Fruit fly (Drosophila melanogaster) whole organism, adult: Measurements from ENCODE around the gene CG4053.

Experiments used
- CG11617 ChIP-seq: fragments of 200-800 bp; sonication (Bioruptor generic); optimal IDR thresholded peaks from 2 replicates; lab custom pipeline; 2017; ENCODE audit warnings: mild to moderate bottlenecking, missing biosample characterization, missing genetic modification reagents, missing genetic modification characterization
- CG12768 ChIP-seq: fragments of 200-800 bp; sonication (Bioruptor generic); optimal IDR thresholded peaks from 2 replicates; lab custom pipeline; 2017; ENCODE audit warnings: missing biosample characterization, missing genetic modification characterization, mild to moderate bottlenecking, moderate library complexity, missing genetic modification reagents
- CG14711 ChIP-seq: fragments of 200-800 bp; sonication (Bioruptor generic); optimal IDR thresholded peaks from 2 replicates; lab custom pipeline; 2018; ENCODE audit warnings: missing biosample characterization, mild to moderate bottlenecking, missing genetic modification characterization, moderate library complexity
- CG1620 ChIP-seq: fragments of 200-800 bp; sonication (Bioruptor generic); optimal IDR thresholded peaks from 2 replicates; lab custom pipeline; 2016; ENCODE audit warnings: missing biosample characterization, missing genetic modification characterization
- CG33017 ChIP-seq: fragments of 200-800 bp; sonication (Bioruptor generic); optimal IDR thresholded peaks from 2 replicates; lab custom pipeline; 2018; ENCODE audit warnings: missing biosample characterization, mild to moderate bottlenecking, missing genetic modification characterization, moderate library complexity
- CG5204 ChIP-seq: fragments of 200-800 bp; sonication (Bioruptor generic); optimal IDR thresholded peaks from 2 replicates; lab custom pipeline; 2016; ENCODE audit warnings: missing biosample characterization, missing genetic modification characterization
- CG7045 ChIP-seq: fragments of 200-800 bp; sonication (Bioruptor generic); optimal IDR thresholded peaks from 2 replicates; lab custom pipeline; 2017; ENCODE audit warnings: missing biosample characterization, mild to moderate bottlenecking, missing genetic modification characterization
- CG7101 ChIP-seq: fragments of 200-800 bp; sonication (Bioruptor generic); optimal IDR thresholded peaks from 2 replicates; lab custom pipeline; 2018; ENCODE audit warnings: missing biosample characterization, mild to moderate bottlenecking, missing genetic modification characterization, moderate library complexity
- Clk ChIP-seq: fragments of 200-800 bp; sonication (Bioruptor generic); optimal IDR thresholded peaks from 2 replicates; lab custom pipeline; 2017; ENCODE audit warnings: missing biosample characterization, missing genetic modification characterization
- Crg-1 ChIP-seq: fragments of 200-800 bp; sonication (Bioruptor generic); optimal IDR thresholded peaks from 2 replicates; lab custom pipeline; 2016; ENCODE audit warnings: missing biosample characterization, missing genetic modification characterization
- Hr96 ChIP-seq: fragments of 200-800 bp; sonication (Bioruptor generic); optimal IDR thresholded peaks from 2 replicates; lab custom pipeline; 2016; ENCODE audit warnings: missing biosample characterization, missing genetic modification characterization
- Mnt ChIP-seq: fragments of 200-800 bp; sonication (Bioruptor generic); optimal IDR thresholded peaks from 2 replicates; lab custom pipeline; 2016; ENCODE audit warnings: missing biosample characterization, mild to moderate bottlenecking, missing genetic modification characterization
- bab1 ChIP-seq: fragments of 200-800 bp; sonication (Bioruptor generic); optimal IDR thresholded peaks from 3 replicates; lab custom pipeline; 2019; ENCODE audit warnings: missing biosample characterization, mild to moderate bottlenecking, missing genetic modification characterization, moderate library complexity
- cic ChIP-seq: fragments of 200-800 bp; sonication (Bioruptor generic); optimal IDR thresholded peaks from 2 replicates; lab custom pipeline; 2017; ENCODE audit warnings: missing biosample characterization, mild to moderate bottlenecking, missing genetic modification characterization, moderate library complexity
- cnc ChIP-seq, 2 experiments: fragments of >200 bp; optimal IDR thresholded peaks; 2 replicates each; lab custom pipeline; 2017
- kay ChIP-seq: fragments of 200-800 bp; sonication (Bioruptor generic); peaks from one replicate; lab custom pipeline; 2016; ENCODE audit warnings: missing biosample characterization, missing genetic modification characterization, borderline replicate concordance
- ovo ChIP-seq: fragments of 200-800 bp; sonication (Bioruptor generic); optimal IDR thresholded peaks from 2 replicates; lab custom pipeline; 2016; ENCODE audit warnings: missing biosample characterization, missing genetic modification characterization
- pad ChIP-seq: fragments of 200-800 bp; sonication (Bioruptor generic); optimal IDR thresholded peaks from 3 replicates; lab custom pipeline; 2017; ENCODE audit warnings: missing biosample characterization, missing genetic modification characterization, mild to moderate bottlenecking, moderate library complexity, missing genetic modification reagents
- tj ChIP-seq: fragments of 200-800 bp; sonication (Bioruptor generic); optimal IDR thresholded peaks from 3 replicates; lab custom pipeline; 2017; ENCODE audit warnings: missing biosample characterization, mild to moderate bottlenecking, missing genetic modification characterization, moderate library complexity
- toe ChIP-seq: fragments of 200-800 bp; sonication (Bioruptor generic); optimal IDR thresholded peaks from 2 replicates; lab custom pipeline; 2016; ENCODE audit warnings: missing biosample characterization, missing genetic modification characterization

Gene CG4053

dm6 chr3R:17147647-17148244, 15.7 kb upstream of the CG4053 start:
- TF ChIP-seq Mnt (GFP tag; lab: Kevin White, UChicago), result peak; percentile 43
- TF ChIP-seq CG7101 (tag; lab: Kevin White, UChicago), result peak; percentile 7
- no peak for TF ChIP-seq toe

- no peak for TF ChIP-seq ovo
- no peak for TF ChIP-seq Hr96 (GFP tag; lab: Kevin White, UChicago)
- no peak for TF ChIP-seq CG5204 (GFP tag; lab: Kevin White, UChicago)
- no peak for TF ChIP-seq CG11617 (GFP tag; lab: Kevin White, UChicago)
- TF ChIP-seq CG7101 (tag; lab: Kevin White, UChicago), result no peak
- no peak for TF ChIP-seq CG14711
- no peak for TF ChIP-seq CG12768 (GFP tag; lab: Kevin White, UChicago)
- no peak for TF ChIP-seq Mnt (GFP tag; lab: Kevin White, UChicago)
- TF ChIP-seq cic (GFP tag; lab: Kevin White, UChicago), result no peak
- no peak for TF ChIP-seq Clk (GFP tag; lab: Kevin White, UChicago)
- TF ChIP-seq Crg-1 (GFP tag; lab: Kevin White, UChicago), result no peak
- TF ChIP-seq toe, result no peak
- no peak for TF ChIP-seq tj
Measured at dm6 chr3R:17142304-17142703, 10.3 kb upstream of the CG4053 start, which contains the start of gene TwdlW. TwdlW (minus strand) TSS chr3R:17142404.

dm6 chr3R:17138699-17139098, 6.7 kb upstream of the CG4053 start, which contains the start of gene CG5265:
CG5265 (plus strand) TSS chr3R:17138999.
- no peak for TF ChIP-seq CG11617 (GFP tag; lab: Kevin White, UChicago)
- no peak for TF ChIP-seq toe
- TF ChIP-seq Crg-1 (GFP tag; lab: Kevin White, UChicago), result no peak
- no peak for TF ChIP-seq CG5204 (GFP tag; lab: Kevin White, UChicago)
- TF ChIP-seq cic (GFP tag; lab: Kevin White, UChicago), result no peak
- no peak for TF ChIP-seq pad (GFP tag; lab: Kevin White, UChicago)
- TF ChIP-seq CG33017 (tag; lab: Kevin White, UChicago), result no peak
- TF ChIP-seq Mnt (GFP tag; lab: Kevin White, UChicago), result no peak
- TF ChIP-seq CG14711, result no peak
- TF ChIP-seq bab1 (GFP tag; lab: Kevin White, UChicago), result no peak
- TF ChIP-seq tj, result no peak
- TF ChIP-seq CG7101 (tag; lab: Kevin White, UChicago), result no peak
- TF ChIP-seq Hr96 (GFP tag; lab: Kevin White, UChicago), result no peak
- no peak for TF ChIP-seq kay
- no peak for TF ChIP-seq cnc (optimal IDR thresholded peaks at IDR 0.05; lab: Kevin White, UChicago)
- no peak for TF ChIP-seq ovo
- no peak for TF ChIP-seq CG1620 (GFP tag; lab: Kevin White, UChicago)
- no peak for TF ChIP-seq CG12768 (GFP tag; lab: Kevin White, UChicago)
- no peak for TF ChIP-seq Clk (GFP tag; lab: Kevin White, UChicago)

dm6 chr3R:17137593-17137992, 5.6 kb upstream of the CG4053 start, which contains the start of gene CG5255:
CG5255 (plus strand) TSS chr3R:17137893.
- TF ChIP-seq CG12768 (GFP tag; lab: Kevin White, UChicago), result no peak
- no peak for TF ChIP-seq tj
- no peak for TF ChIP-seq CG14711

- TF ChIP-seq Mnt (GFP tag; lab: Kevin White, UChicago) (no peak), CG12768 (GFP tag; lab: Kevin White, UChicago) (no peak), Crg-1 (GFP tag; lab: Kevin White, UChicago) (no peak), Hr96 (GFP tag; lab: Kevin White, UChicago) (peak; percentile 1), kay (peak; percentile 52)
Measured at dm6 chr3R:17135747-17136146, 3.7 kb upstream of the CG4053 start, which contains the start of gene CG5246. CG5246 (plus strand) TSS chr3R:17136111.

- no peak for TF ChIP-seq ovo
- TF ChIP-seq CG11617 (GFP tag; lab: Kevin White, UChicago), result no peak
Measured at dm6 chr3R:17133897-17134296, 1.9 kb upstream of the CG4053 start, which contains the start of gene CG31267. CG31267 (plus strand) TSS chr3R:17134197.

- TF ChIP-seq ovo (no peak), Mnt (GFP tag; lab: Kevin White, UChicago) (no peak), cic (GFP tag; lab: Kevin White, UChicago) (no peak), CG14711 (no peak), tj (no peak), kay (no peak), Clk (GFP tag; lab: Kevin White, UChicago) (no peak), CG7045 (GFP tag; lab: Kevin White, UChicago) (no peak), CG12768 (GFP tag; lab: Kevin White, UChicago) (no peak), CG5204 (GFP tag; lab: Kevin White, UChicago) (no peak), toe (no peak), cnc (optimal IDR thresholded peaks at IDR 0.05; lab: Kevin White, UChicago) (no peak)
Measured at dm6 chr3R:17130326-17130725, 1.7 kb downstream of the CG4053 start, which contains the start of gene CG17475. CG17475 (minus strand) TSS chr3R:17130426.
